Worm (Caenorhabditis elegans) whole organism, late embryonic: ENCODE data around the gene tbx-7.

ENCODE experiments used
- ceh-9 ChIP-seq: sonication (generic microtip); optimal IDR thresholded peaks from 2 replicates; lab custom pipeline; 2016; ENCODE audit warnings: mild to moderate bottlenecking, missing genetic modification characterization, inconsistent platforms, missing compliant biosample characterization
- fax-1 ChIP-seq: sonication (generic microtip); optimal IDR thresholded peaks from 2 replicates; lab custom pipeline; 2016; ENCODE audit warnings: missing genotype, missing genetic modification characterization, missing compliant biosample characterization
- hlh-8 ChIP-seq: sonication (generic microtip); optimal IDR thresholded peaks from 2 replicates; lab custom pipeline; 2016; ENCODE audit warnings: missing genotype, missing genetic modification characterization, missing compliant biosample characterization
- nhr-232 ChIP-seq: sonication (generic microtip); optimal IDR thresholded peaks from 2 replicates; lab custom pipeline; 2016; ENCODE audit warnings: missing genetic modification characterization, missing compliant biosample characterization
- sox-4 ChIP-seq: sonication (generic microtip); optimal IDR thresholded peaks from 2 replicates; lab custom pipeline; 2017; ENCODE audit warnings: mild to moderate bottlenecking, missing genetic modification characterization, inconsistent platforms, missing compliant biosample characterization
- unc-42 ChIP-seq: sonication (generic microtip); optimal IDR thresholded peaks from 2 replicates; lab custom pipeline; 2016; ENCODE audit warnings: missing genotype, missing genetic modification characterization, missing compliant biosample characterization
- unc-55 ChIP-seq: sonication (generic microtip); optimal IDR thresholded peaks from 2 replicates; lab custom pipeline; 2017; ENCODE audit warnings: missing biosample characterization, missing genetic modification reagents, missing genetic modification characterization

- TF ChIP-seq sox-4 (tag; lab: Kevin White, UChicago), result no peak
- TF ChIP-seq hlh-8 (tag; lab: Kevin White, UChicago), result no peak
- no peak for TF ChIP-seq nhr-232 (tag; lab: Kevin White, UChicago)
- no peak for TF ChIP-seq ceh-9 (tag; lab: Kevin White, UChicago)
- no peak for TF ChIP-seq fax-1
- peak; percentile 72 for TF ChIP-seq unc-42
- TF ChIP-seq unc-55, result no peak
Measured at ce11 chrIII:5988010-5988409, 40.3 kb downstream of the tbx-7 start.
